Worm (Caenorhabditis elegans) whole organism, late embryonic: ENCODE measurements around the gene C01C4.3.

Source experiments
- F13H6.1 ChIP-seq: sonication (generic microtip); optimal IDR thresholded peaks from 2 replicates; lab custom pipeline; 2016; ENCODE audit warnings: missing genetic modification characterization, missing compliant biosample characterization
- K02D7.2 ChIP-seq: sonication (generic microtip); optimal IDR thresholded peaks from 2 replicates; lab custom pipeline; 2017; ENCODE audit warnings: mild to moderate bottlenecking, missing genetic modification characterization, missing compliant biosample characterization
- K09A11.1 ChIP-seq: sonication (generic microtip); optimal IDR thresholded peaks from 2 replicates; lab custom pipeline; 2017; ENCODE audit warnings: antibody characterized with exemption, mild to moderate bottlenecking, missing genetic modification characterization, missing compliant biosample characterization; ENCODE audit not compliant: insufficient read depth
- T23F11.4 ChIP-seq: fragments of 200-800 bp; sonication (Bioruptor generic); optimal IDR thresholded peaks from 2 replicates; lab custom pipeline; 2018; ENCODE audit warnings: mild to moderate bottlenecking, missing genetic modification characterization, missing compliant biosample characterization
- Y22D7AL.16 ChIP-seq: sonication (generic microtip); optimal IDR thresholded peaks from 2 replicates; lab custom pipeline; 2016; ENCODE audit warnings: missing genetic modification characterization, missing compliant biosample characterization
- ahr-1 ChIP-seq: sonication (generic microtip); optimal IDR thresholded peaks from 2 replicates; lab custom pipeline; 2016; ENCODE audit warnings: missing genetic modification characterization, missing compliant biosample characterization
- ama-1 ChIP-seq: fragments of 150-350 bp; optimal IDR thresholded peaks from 2 replicates; lab custom pipeline; 2014
- ceh-14 ChIP-seq: sonication (generic microtip); optimal IDR thresholded peaks from 2 replicates; lab custom pipeline; 2016; ENCODE audit warnings: missing genotype, missing genetic modification characterization, missing compliant biosample characterization
- ceh-18 ChIP-seq: sonication (generic microtip); optimal IDR thresholded peaks from 2 replicates; lab custom pipeline; 2016; ENCODE audit warnings: missing genetic modification characterization, missing compliant biosample characterization
- ceh-19 ChIP-seq: fragments of 200-800 bp; sonication (Bioruptor generic); optimal IDR thresholded peaks from 2 replicates; lab custom pipeline; 2018; ENCODE audit warnings: mild to moderate bottlenecking, missing genetic modification characterization, missing compliant biosample characterization
- ceh-22 ChIP-seq: sonication (generic microtip); optimal IDR thresholded peaks from 2 replicates; lab custom pipeline; 2017; ENCODE audit warnings: missing biosample characterization, missing genetic modification characterization
- ceh-24 ChIP-seq: sonication (generic microtip); optimal IDR thresholded peaks from 2 replicates; lab custom pipeline; 2016; ENCODE audit warnings: mild to moderate bottlenecking, missing genetic modification characterization, missing compliant biosample characterization
- ceh-34 ChIP-seq: sonication (generic microtip); optimal IDR thresholded peaks from 2 replicates; lab custom pipeline; 2016; ENCODE audit warnings: mild to moderate bottlenecking, missing genetic modification characterization, missing compliant biosample characterization
- ceh-45 ChIP-seq: fragments of 200-800 bp; sonication (Bioruptor generic); IDR thresholded peaks from 2 replicates; pipeline ENCODE4 v1.3.6; 2022; ENCODE audit warnings: missing genetic modification reagents, missing genetic modification characterization, missing compliant biosample characterization
- ceh-6 ChIP-seq: fragments of 200-800 bp; sonication (Bioruptor generic); optimal IDR thresholded peaks from 2 replicates; lab custom pipeline; 2018; ENCODE audit warnings: mild to moderate bottlenecking, missing genetic modification characterization, missing compliant biosample characterization
- elt-2 ChIP-seq: sonication (generic microtip); optimal IDR thresholded peaks from 2 replicates; lab custom pipeline; 2016; ENCODE audit warnings: missing genetic modification reagents, missing genetic modification characterization, missing compliant biosample characterization
- elt-4 ChIP-seq: sonication (generic microtip); optimal IDR thresholded peaks from 2 replicates; lab custom pipeline; 2016; ENCODE audit warnings: missing genetic modification characterization, missing compliant biosample characterization
- eyg-1 ChIP-seq: sonication (generic microtip); optimal IDR thresholded peaks from 2 replicates; lab custom pipeline; 2016; ENCODE audit warnings: missing genotype, missing genetic modification characterization, missing compliant biosample characterization
- fax-1 ChIP-seq: sonication (generic microtip); optimal IDR thresholded peaks from 2 replicates; lab custom pipeline; 2016; ENCODE audit warnings: missing genotype, missing genetic modification characterization, missing compliant biosample characterization
- hlh-13 ChIP-seq: fragments of 200-800 bp; sonication (Bioruptor generic); optimal IDR thresholded peaks from 2 replicates; lab custom pipeline; 2018; ENCODE audit warnings: mild to moderate bottlenecking, missing genetic modification characterization, missing compliant biosample characterization
- hlh-15 ChIP-seq: sonication (generic microtip); optimal IDR thresholded peaks from 2 replicates; lab custom pipeline; 2016; ENCODE audit warnings: missing genetic modification characterization, missing compliant biosample characterization
- hlh-8 ChIP-seq: sonication (generic microtip); optimal IDR thresholded peaks from 2 replicates; lab custom pipeline; 2016; ENCODE audit warnings: missing genotype, missing genetic modification characterization, missing compliant biosample characterization
- madf-2 ChIP-seq: sonication (generic microtip); optimal IDR thresholded peaks from 2 replicates; lab custom pipeline; 2017; ENCODE audit warnings: missing genetic modification characterization, missing compliant biosample characterization
- nhr-11 ChIP-seq: fragments of 150-350 bp; optimal IDR thresholded peaks from 2 replicates; lab custom pipeline; 2014; ENCODE audit warnings: missing biosample characterization, missing genetic modification characterization
- nhr-232 ChIP-seq: sonication (generic microtip); optimal IDR thresholded peaks from 2 replicates; lab custom pipeline; 2016; ENCODE audit warnings: missing genetic modification characterization, missing compliant biosample characterization
- odd-2 ChIP-seq: sonication (generic microtip); optimal IDR thresholded peaks from 2 replicates; lab custom pipeline; 2017; ENCODE audit warnings: antibody characterized with exemption, mild to moderate bottlenecking, missing genetic modification characterization, missing compliant biosample characterization
- pax-1 ChIP-seq: fragments of 150-350 bp; optimal IDR thresholded peaks from 2 replicates; lab custom pipeline; 2014; ENCODE audit warnings: missing biosample characterization, missing genetic modification characterization
- pha-4 ChIP-seq: fragments of 150-350 bp; optimal IDR thresholded peaks from 2 replicates; lab custom pipeline; 2018; ENCODE audit warnings: missing biosample characterization, missing genetic modification reagents, missing genetic modification characterization
- pqm-1 ChIP-seq: sonication (generic microtip); optimal IDR thresholded peaks from 2 replicates; lab custom pipeline; 2016; ENCODE audit warnings: missing genetic modification characterization, missing compliant biosample characterization
- pros-1 ChIP-seq: fragments of 150-350 bp; optimal IDR thresholded peaks from 2 replicates; lab custom pipeline; 2014; ENCODE audit warnings: missing biosample characterization, missing genetic modification reagents, missing genetic modification characterization
- rnt-1 ChIP-seq: sonication (generic microtip); optimal IDR thresholded peaks from 2 replicates; lab custom pipeline; 2016; ENCODE audit warnings: missing genetic modification characterization, missing compliant biosample characterization
- sdc-2 ChIP-seq: sonication (generic microtip); optimal IDR thresholded peaks from 2 replicates; lab custom pipeline; 2016; ENCODE audit warnings: missing genotype, missing genetic modification characterization, missing compliant biosample characterization
- sox-2 ChIP-seq: fragments of 200-800 bp; sonication (Bioruptor generic); IDR thresholded peaks from 2 replicates; pipeline ENCODE4 v1.3.6; 2022; ENCODE audit warnings: missing genetic modification reagents, missing genetic modification characterization, missing compliant biosample characterization
- sox-4 ChIP-seq: sonication (generic microtip); optimal IDR thresholded peaks from 2 replicates; lab custom pipeline; 2017; ENCODE audit warnings: mild to moderate bottlenecking, missing genetic modification characterization, inconsistent platforms, missing compliant biosample characterization
- tbx-2 ChIP-seq: sonication (generic microtip); optimal IDR thresholded peaks from 2 replicates; lab custom pipeline; 2016; ENCODE audit warnings: missing genetic modification characterization, missing compliant biosample characterization
- tbx-7 ChIP-seq: sonication (generic microtip); optimal IDR thresholded peaks from 2 replicates; lab custom pipeline; 2016; ENCODE audit warnings: missing genotype, missing genetic modification characterization, missing compliant biosample characterization
- ttx-3 ChIP-seq: sonication (generic microtip); optimal IDR thresholded peaks from 2 replicates; lab custom pipeline; 2016; ENCODE audit warnings: missing genetic modification reagents, missing genetic modification characterization, missing compliant biosample characterization
- unc-55 ChIP-seq: sonication (generic microtip); optimal IDR thresholded peaks from 2 replicates; lab custom pipeline; 2017; ENCODE audit warnings: missing biosample characterization, missing genetic modification reagents, missing genetic modification characterization
- ztf-16 ChIP-seq: sonication (generic microtip); optimal IDR thresholded peaks from 2 replicates; lab custom pipeline; 2017; ENCODE audit warnings: missing genetic modification characterization, missing compliant biosample characterization

The C01C4.3 gene

ce11 chrX:3733321-3733720 lies 36.6 kb downstream of the C01C4.3 start:
- no peak for TF ChIP-seq nhr-232
- peak; percentile 32 for TF ChIP-seq rnt-1 (tag; lab: Kevin White, UChicago)
- no peak for TF ChIP-seq ceh-6
- TF ChIP-seq pros-1 = no peak
- TF ChIP-seq ceh-18 (tag; lab: Kevin White, UChicago) = peak; percentile 58
- TF ChIP-seq tbx-2 (tag; lab: Kevin White, UChicago) = peak; percentile 1
- TF ChIP-seq hlh-13 (GFP tag; lab: Kevin White, UChicago) = no peak

- TF ChIP-seq ceh-19 (GFP tag; lab: Kevin White, UChicago) (no peak), odd-2 (tag; lab: Kevin White, UChicago) (no peak), sdc-2 (no peak), ceh-45 (GFP tag; lab: Robert Waterston, UW) (no peak), K09A11.1 (no peak), nhr-232 (no peak), unc-55 (no peak), hlh-15 (tag; lab: Kevin White, UChicago) (no peak)
Measured at ce11 chrX:3733732-3734131, 37.0 kb downstream of the C01C4.3 start, which contains the start of gene tag-18. Gene tag-18 (minus strand): TSS chrX:3734036.

DNA sequence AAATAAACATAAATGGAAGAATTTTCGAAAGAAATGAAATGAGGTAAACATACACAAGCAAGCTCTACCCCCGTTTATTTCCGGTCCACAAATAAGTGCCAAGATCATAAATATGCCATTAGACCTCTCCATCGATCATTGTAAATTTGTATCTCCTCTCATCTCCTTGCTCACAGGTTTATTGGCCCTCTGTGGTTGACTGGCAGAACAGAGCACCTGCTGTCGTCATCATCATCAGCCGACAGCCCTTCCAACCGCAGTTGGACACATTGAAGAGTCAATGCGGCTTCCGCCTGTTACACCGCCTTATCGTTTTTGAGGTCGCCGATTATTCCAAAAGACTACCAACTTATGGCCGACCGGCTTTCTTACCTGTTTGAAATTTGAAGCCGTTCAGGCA lies 41.9 kb downstream of the C01C4.3 start:
- TF ChIP-seq ztf-16 (tag; lab: Kevin White, UChicago) (no peak), unc-55 (peak; percentile 47)

DNA sequence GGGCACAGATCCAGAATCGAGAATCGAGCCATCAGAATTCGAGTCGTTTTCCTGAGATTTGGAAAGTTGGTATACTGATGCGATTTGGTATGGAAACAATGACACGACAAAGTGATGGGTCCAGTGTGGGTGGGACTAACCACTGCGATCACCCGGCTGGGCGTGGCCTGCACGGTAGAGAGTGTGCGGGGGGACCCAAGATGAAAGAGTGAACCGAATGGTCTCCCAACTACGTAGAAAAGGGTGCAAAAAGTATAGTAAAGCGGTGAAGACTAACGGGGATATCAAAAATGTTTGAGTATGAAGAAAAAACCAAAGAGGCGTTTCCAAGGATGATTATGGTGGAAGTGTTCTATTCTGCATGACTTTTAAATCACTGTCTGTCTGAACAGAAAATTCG lies 45.5 kb downstream of the C01C4.3 start, which contains the start of gene fkh-2:
fkh-2 (minus strand) TSS at position 101 of the 400 bp plus-strand sequence.
- TF ChIP-seq odd-2 (tag; lab: Kevin White, UChicago) = no peak
- no peak for TF ChIP-seq ahr-1 (tag; lab: Kevin White, UChicago)
- TF ChIP-seq tbx-7 = no peak
- no peak for TF ChIP-seq K02D7.2 (tag; lab: Kevin White, UChicago)
- TF ChIP-seq nhr-11 (tag; lab: Kevin White, UChicago) = no peak
- no peak for TF ChIP-seq eyg-1
- TF ChIP-seq elt-4 (tag; lab: Kevin White, UChicago) = no peak
- no peak for TF ChIP-seq ceh-6
- no peak for TF ChIP-seq ceh-34 (tag; lab: Kevin White, UChicago)
- no peak for TF ChIP-seq pros-1
- no peak for TF ChIP-seq sox-2 (GFP tag; lab: Robert Waterston, UW)
- no peak for TF ChIP-seq hlh-8 (tag; lab: Kevin White, UChicago)
- TF ChIP-seq ttx-3 = no peak

DNA sequence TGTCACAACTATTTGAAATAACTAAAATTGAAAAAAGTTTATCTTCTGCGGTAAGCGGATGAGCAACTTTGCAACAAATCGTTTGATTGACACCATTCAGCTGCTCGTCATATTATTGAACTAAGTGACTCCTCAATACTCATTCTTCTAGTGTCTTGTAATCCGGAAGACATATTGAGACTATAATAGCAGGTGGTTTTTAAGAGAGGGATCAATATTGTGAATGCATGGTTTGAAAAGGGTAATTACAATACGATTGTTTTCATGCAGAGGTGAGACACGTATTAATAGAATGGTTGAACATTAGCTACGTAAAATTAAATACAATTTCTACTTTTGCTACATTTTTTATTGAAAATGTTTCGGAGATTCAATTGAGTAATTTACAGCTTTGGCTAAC lies 46.5 kb downstream of the C01C4.3 start:
- TF ChIP-seq sox-2 (GFP tag; lab: Robert Waterston, UW) = no peak
- no peak for TF ChIP-seq fax-1 (tag; lab: Kevin White, UChicago)
- no peak for TF ChIP-seq ceh-14 (tag; lab: Kevin White, UChicago)
- no peak for TF ChIP-seq hlh-15 (tag; lab: Kevin White, UChicago)
- TF ChIP-seq T23F11.4 = no peak
- no peak for TF ChIP-seq pha-4 (tag; lab: Kevin White, UChicago)
- no peak for TF ChIP-seq sox-4
- no peak for TF ChIP-seq eyg-1
- TF ChIP-seq elt-2 = no peak
- TF ChIP-seq ceh-24 (tag; lab: Kevin White, UChicago) = no peak
- TF ChIP-seq madf-2 (tag; lab: Kevin White, UChicago) = no peak
- no peak for TF ChIP-seq F13H6.1
- TF ChIP-seq hlh-8 (tag; lab: Kevin White, UChicago) = no peak
- no peak for TF ChIP-seq ceh-22
- TF ChIP-seq Y22D7AL.16 (tag; lab: Kevin White, UChicago) = no peak
- TF ChIP-seq rnt-1 (tag; lab: Kevin White, UChicago) = no peak
- TF ChIP-seq pax-1 (tag; lab: Kevin White, UChicago) = no peak
- TF ChIP-seq pqm-1 = no peak
- no peak for TF ChIP-seq ttx-3
- no peak for TF ChIP-seq ama-1
